Fruit fly (Drosophila melanogaster) whole organism, embryonic: Measurements from ENCODE around the gene Psn.
A peak's percentile ranks its signal among the peaks of the same experiment; 100 is the strongest.

Source experiments
- CG13424 ChIP-seq: fragments of 200-800 bp; sonication (Bioruptor generic); optimal IDR thresholded peaks from 2 replicates; lab custom pipeline; 2019; ENCODE audit warnings: missing biosample characterization, mild to moderate bottlenecking, missing genetic modification characterization, moderate library complexity
- CG4282 ChIP-seq: fragments of 200-800 bp; sonication (Bioruptor generic); optimal IDR thresholded peaks from 2 replicates; lab custom pipeline; 2016; ENCODE audit warnings: missing biosample characterization, missing genetic modification characterization
- Trl ChIP-seq, 3 experiments: fragments of >200 bp in 2 of 3; fragments of 200-800 bp in 1 of 3; sonication (Bioruptor generic) in 1 of 3; optimal IDR thresholded peaks; 2 replicates in 1 of 3; 3 replicates in 2 of 3; lab custom pipeline; 2016 to 2017; ENCODE audit warnings: missing biosample characterization in 1 of 3, missing genetic modification characterization in 1 of 3
- Xrp1 ChIP-seq: fragments of 200-800 bp; sonication (Bioruptor generic); IDR thresholded peaks from 2 replicates; pipeline ENCODE4 v1.3.6; 2022; ENCODE audit warnings: missing biosample characterization, missing genetic modification characterization
- al ChIP-seq: fragments of 200-800 bp; sonication (Bioruptor generic); IDR thresholded peaks from 2 replicates; pipeline ENCODE4 v1.3.6; 2022; ENCODE audit warnings: missing biosample characterization, missing genetic modification characterization
- pita ChIP-seq: fragments of 200-800 bp; sonication (Bioruptor generic); optimal IDR thresholded peaks from 2 replicates; lab custom pipeline; 2017; ENCODE audit warnings: missing biosample characterization, mild to moderate bottlenecking, missing genetic modification characterization
- scrt ChIP-seq: fragments of 200-800 bp; sonication (Bioruptor generic); optimal IDR thresholded peaks from 2 replicates; lab custom pipeline; 2018; ENCODE audit warnings: missing biosample characterization, mild to moderate bottlenecking, missing genetic modification characterization, moderate library complexity

DNA sequence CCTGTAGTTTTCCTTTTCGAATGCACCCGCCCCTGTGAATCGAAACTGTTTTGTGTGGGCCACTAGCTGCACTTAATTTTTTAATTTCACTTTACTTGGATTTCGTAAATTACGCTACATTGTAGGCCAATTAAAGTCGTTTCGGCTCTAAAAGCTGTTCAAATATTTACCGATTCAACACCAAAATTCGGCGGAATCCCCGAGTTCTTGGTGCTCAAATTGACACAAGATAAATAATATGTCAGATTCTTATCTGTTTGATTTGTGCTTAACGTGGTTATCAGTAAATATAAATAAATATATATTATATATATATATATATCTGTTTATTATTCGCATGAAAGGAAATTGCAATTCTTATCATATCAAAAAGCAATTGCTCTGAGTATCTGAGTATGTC, 15.7 kb downstream of the Psn start:
- peak; percentile 27 for TF ChIP-seq CG13424 (tag; lab: Kevin White, UChicago)
- TF ChIP-seq scrt (GFP tag; lab: Kevin White, UChicago), result peak; percentile 36
- no peak for TF ChIP-seq Trl (optimal IDR thresholded peaks at IDR 0.05; lab: Kevin White, UChicago)
- no peak for TF ChIP-seq Trl (GFP tag; optimal IDR thresholded peaks at IDR 0.05; lab: Kevin White, UChicago)
- TF ChIP-seq CG4282 (GFP tag; lab: Kevin White, UChicago), result no peak
- TF ChIP-seq al, result no peak
- TF ChIP-seq pita (GFP tag; lab: Kevin White, UChicago), result no peak
- peak; percentile 20; the same call in 1 of the 2 replicates for TF ChIP-seq Xrp1
